Worm (Caenorhabditis elegans) whole organism, L3 larva: ENCODE results near the gene C49H3.4.

ENCODE experiments used
- R02D3.7 ChIP-seq: fragments of 150-350 bp; optimal IDR thresholded peaks from 2 replicates; lab custom pipeline; 2014; ENCODE audit warnings: missing biosample characterization, missing genetic modification characterization
- ZK546.5 ChIP-seq: sonication (generic microtip); optimal IDR thresholded peaks from 2 replicates; lab custom pipeline; 2017; ENCODE audit warnings: missing biosample characterization, missing genetic modification characterization
- aly-2 ChIP-seq: fragments of 150-350 bp; optimal IDR thresholded peaks from 2 replicates; lab custom pipeline; 2014; ENCODE audit warnings: missing biosample characterization, missing genetic modification characterization
- ama-1 ChIP-seq: fragments of 150-350 bp; optimal IDR thresholded peaks from 2 replicates; lab custom pipeline; 2018
- ceh-28 ChIP-seq: fragments of 150-350 bp; optimal IDR thresholded peaks from 2 replicates; lab custom pipeline; 2014; ENCODE audit warnings: missing biosample characterization, missing genetic modification reagents, missing genetic modification characterization
- ceh-9 ChIP-seq: sonication (generic microtip); optimal IDR thresholded peaks from 2 replicates; lab custom pipeline; 2018; ENCODE audit warnings: missing biosample characterization, missing genetic modification characterization
- daf-12 ChIP-seq: fragments of 150-350 bp; optimal IDR thresholded peaks from 2 replicates; lab custom pipeline; 2014; ENCODE audit warnings: missing biosample characterization, missing genetic modification reagents, missing genetic modification characterization
- egl-27 ChIP-seq: sonication (generic microtip); optimal IDR thresholded peaks from 4 replicates; lab custom pipeline; 2017; ENCODE audit warnings: missing biosample characterization, missing genetic modification reagents, missing genetic modification characterization
- egl-5 ChIP-seq: fragments of 150-350 bp; optimal IDR thresholded peaks from 2 replicates; lab custom pipeline; 2017; ENCODE audit warnings: missing biosample characterization, missing genetic modification reagents, missing genetic modification characterization, inconsistent platforms
- elt-1 ChIP-seq: fragments of 150-350 bp; optimal IDR thresholded peaks from 2 replicates; lab custom pipeline; 2014; ENCODE audit warnings: missing biosample characterization, missing genetic modification characterization
- elt-2 ChIP-seq: sonication (generic microtip); optimal IDR thresholded peaks from 2 replicates; lab custom pipeline; 2016; ENCODE audit warnings: missing genetic modification reagents, mild to moderate bottlenecking, missing genetic modification characterization, missing compliant biosample characterization
- elt-3 ChIP-seq, 3 experiments: fragments of 150-350 bp in 1 of 3; sonication (generic microtip) in 2 of 3; optimal IDR thresholded peaks; 2 replicates in 2 of 3; 4 replicates in 1 of 3; lab custom pipeline; 2014 to 2017; ENCODE audit warnings: missing biosample characterization in 3 of 3, missing genetic modification characterization in 3 of 3
- eor-1 ChIP-seq, 2 experiments: fragments of 150-350 bp; optimal IDR thresholded peaks; 2 replicates each; lab custom pipeline; 2014 to 2018; ENCODE audit warnings: missing biosample characterization in 2 of 2, missing genetic modification characterization in 2 of 2
- fos-1 ChIP-seq: fragments of 150-350 bp; optimal IDR thresholded peaks from 2 replicates; lab custom pipeline; 2014; ENCODE audit warnings: missing biosample characterization, missing genetic modification characterization
- hmg-11 ChIP-seq: sonication (generic microtip); optimal IDR thresholded peaks from 2 replicates; lab custom pipeline; 2016; ENCODE audit warnings: missing genetic modification characterization, missing compliant biosample characterization
- jun-1 ChIP-seq: fragments of 150-350 bp; optimal IDR thresholded peaks from 2 replicates; lab custom pipeline; 2014; ENCODE audit warnings: missing biosample characterization, missing genetic modification reagents, missing genetic modification characterization
- lin-15B ChIP-seq: fragments of 150-350 bp; optimal IDR thresholded peaks from 2 replicates; lab custom pipeline; 2014; ENCODE audit warnings: missing biosample characterization, missing genetic modification characterization
- lin-39 ChIP-seq: fragments of 150-350 bp; optimal IDR thresholded peaks from 2 replicates; lab custom pipeline; 2018; ENCODE audit warnings: missing biosample characterization, missing genetic modification reagents, missing genetic modification characterization
- lsy-12 ChIP-seq: sonication (generic microtip); optimal IDR thresholded peaks from 2 replicates; lab custom pipeline; 2016; ENCODE audit warnings: mild to moderate bottlenecking, missing genetic modification characterization, missing compliant biosample characterization
- mdl-1 ChIP-seq: fragments of 150-350 bp; optimal IDR thresholded peaks from 2 replicates; lab custom pipeline; 2014; ENCODE audit warnings: missing biosample characterization, missing genetic modification characterization
- mml-1 ChIP-seq: fragments of 150-350 bp; sonication (generic microtip); optimal IDR thresholded peaks from 3 replicates; lab custom pipeline; 2014; ENCODE audit warnings: missing biosample characterization, missing genetic modification characterization
- nfya-1 ChIP-seq: sonication (generic microtip); optimal IDR thresholded peaks from 2 replicates; lab custom pipeline; 2017; ENCODE audit warnings: missing genetic modification characterization, mild to moderate bottlenecking, missing compliant biosample characterization, antibody characterized with exemption, moderate library complexity; ENCODE audit not compliant: insufficient read depth
- nhr-23 ChIP-seq: fragments of 150-350 bp; optimal IDR thresholded peaks from 2 replicates; lab custom pipeline; 2014; ENCODE audit warnings: missing biosample characterization, missing genetic modification reagents, missing genetic modification characterization
- nhr-237 ChIP-seq: fragments of 150-350 bp; optimal IDR thresholded peaks from 2 replicates; lab custom pipeline; 2014; ENCODE audit warnings: missing biosample characterization, missing genetic modification characterization
- nhr-25 ChIP-seq: sonication (generic microtip); optimal IDR thresholded peaks from 2 replicates; lab custom pipeline; 2017; ENCODE audit warnings: missing biosample characterization, missing genetic modification characterization
- nhr-43 ChIP-seq: sonication (generic microtip); optimal IDR thresholded peaks from 2 replicates; lab custom pipeline; 2016; ENCODE audit warnings: mild to moderate bottlenecking, missing genetic modification characterization, missing compliant biosample characterization; ENCODE audit not compliant: poor library complexity, severe bottlenecking
- nhr-67 ChIP-seq: fragments of 150-350 bp; optimal IDR thresholded peaks from 2 replicates; lab custom pipeline; 2014; ENCODE audit warnings: missing biosample characterization, missing genetic modification characterization
- nhr-76 ChIP-seq: fragments of 150-350 bp; sonication (generic microtip); optimal IDR thresholded peaks from 5 replicates; lab custom pipeline; 2014; ENCODE audit warnings: missing biosample characterization, missing genetic modification characterization
- nhr-77 ChIP-seq: fragments of 150-350 bp; optimal IDR thresholded peaks from 2 replicates; lab custom pipeline; 2014; ENCODE audit warnings: missing biosample characterization, missing genetic modification characterization
- pha-4 ChIP-seq: fragments of 150-350 bp; optimal IDR thresholded peaks from 2 replicates; lab custom pipeline; 2014; ENCODE audit warnings: missing biosample characterization, missing genetic modification reagents, missing genetic modification characterization
- pqm-1 ChIP-seq: fragments of 150-350 bp; optimal IDR thresholded peaks from 2 replicates; lab custom pipeline; 2017; ENCODE audit warnings: missing biosample characterization, missing genetic modification characterization, inconsistent platforms
- sea-2 ChIP-seq: fragments of 150-350 bp; sonication (generic microtip); optimal IDR thresholded peaks from 4 replicates; lab custom pipeline; 2014; ENCODE audit warnings: missing biosample characterization, missing genetic modification reagents, missing genetic modification characterization
- skn-1 ChIP-seq: fragments of 150-350 bp; optimal IDR thresholded peaks from 2 replicates; lab custom pipeline; 2014; ENCODE audit warnings: missing biosample characterization, missing genetic modification characterization
- snpc-4 ChIP-seq: fragments of 150-350 bp; optimal IDR thresholded peaks from 2 replicates; lab custom pipeline; 2014; ENCODE audit warnings: missing biosample characterization, missing genetic modification characterization
- tbx-2 ChIP-seq: sonication (generic microtip); optimal IDR thresholded peaks from 2 replicates; lab custom pipeline; 2016; ENCODE audit warnings: mild to moderate bottlenecking, missing genetic modification characterization, missing compliant biosample characterization
- unc-39 ChIP-seq: sonication (generic microtip); optimal IDR thresholded peaks from 4 replicates; lab custom pipeline; 2017; ENCODE audit warnings: missing biosample characterization, missing genetic modification characterization
- unc-62 ChIP-seq: fragments of 150-350 bp; sonication (generic microtip); optimal IDR thresholded peaks from 4 replicates; lab custom pipeline; 2014; ENCODE audit warnings: missing biosample characterization, missing genetic modification reagents, missing genetic modification characterization
- ztf-11 ChIP-seq: fragments of 150-350 bp; optimal IDR thresholded peaks from 2 replicates; lab custom pipeline; 2014; ENCODE audit warnings: missing biosample characterization, missing genetic modification characterization
- ztf-4 ChIP-seq: fragments of 150-350 bp; optimal IDR thresholded peaks from 2 replicates; lab custom pipeline; 2014; ENCODE audit warnings: missing biosample characterization, missing genetic modification characterization

The C49H3.4 gene

ce11 chrIV:7902221-7902904 lies 12.7 kb upstream of the C49H3.4 start, which contains the start of gene arp-11:
Gene arp-11, minus strand, starts transcription at chrIV:7902271.
- TF ChIP-seq jun-1 (tag; lab: Kevin White, UChicago) (peak; percentile 69), nhr-23 (tag; lab: Kevin White, UChicago) (peak; percentile 71), nfya-1 (tag; lab: Kevin White, UChicago) (peak; percentile 90), lin-15B (tag; lab: Kevin White, UChicago) (peak; percentile 70), lin-39 (tag; lab: Kevin White, UChicago) (peak; percentile 15), nhr-43 (peak; percentile 11), pha-4 (tag; lab: Kevin White, UChicago) (peak; percentile 92), skn-1 (tag; lab: Kevin White, UChicago) (no peak), lsy-12 (peak; percentile 54), egl-5 (tag; lab: Kevin White, UChicago) (peak; percentile 61), snpc-4 (peak; percentile 53), nhr-76 (tag; lab: Kevin White, UChicago) (no peak), pqm-1 (tag; lab: Kevin White, UChicago) (peak; percentile 84), unc-39 (no peak), tbx-2 (tag; lab: Kevin White, UChicago) (no peak), hmg-11 (tag; lab: Kevin White, UChicago) (peak; percentile 49), elt-2 (tag; lab: Kevin White, UChicago) (peak; percentile 96), nhr-25 (tag; lab: Kevin White, UChicago) (peak; percentile 75), ama-1 (no peak), eor-1 (tag; optimal IDR thresholded peaks at IDR 0.05; lab: Kevin White, UChicago) (no peak)

- peak; percentile 34 for TF ChIP-seq lin-15B (tag; lab: Kevin White, UChicago)
- TF ChIP-seq lsy-12 = no peak
- TF ChIP-seq hmg-11 (tag; lab: Kevin White, UChicago) = peak; percentile 56
- TF ChIP-seq pha-4 (tag; lab: Kevin White, UChicago) = peak; percentile 0
- TF ChIP-seq nfya-1 (tag; lab: Kevin White, UChicago) = peak; percentile 68
- no peak for TF ChIP-seq elt-2 (tag; lab: Kevin White, UChicago)
- peak; percentile 4 for TF ChIP-seq skn-1 (tag; lab: Kevin White, UChicago)
- peak; percentile 25 for TF ChIP-seq lin-39 (tag; lab: Kevin White, UChicago)
These were observed 11.7 kb upstream of the C49H3.4 start, which contains the start of gene C49H3.6 for ce11 chrIV:7903359-7903758. Gene C49H3.6, plus strand, starts transcription at chrIV:7903738.

- TF ChIP-seq elt-1 (tag; lab: Kevin White, UChicago) (no peak), nhr-25 (tag; lab: Kevin White, UChicago) (no peak), aly-2 (tag; lab: Kevin White, UChicago) (no peak), daf-12 (no peak), ZK546.5 (tag; lab: Kevin White, UChicago) (no peak), lsy-12 (no peak), nhr-77 (no peak), ztf-11 (tag; lab: Kevin White, UChicago) (no peak), hmg-11 (tag; lab: Kevin White, UChicago) (no peak), nhr-237 (no peak), eor-1 (tag; optimal IDR thresholded peaks at IDR 0.05; lab: Kevin White, UChicago) (no peak), ceh-9 (tag; lab: Kevin White, UChicago) (no peak), R02D3.7 (tag; lab: Kevin White, UChicago) (no peak), elt-2 (tag; lab: Kevin White, UChicago) (no peak), jun-1 (tag; lab: Kevin White, UChicago) (no peak), elt-3 (tag; optimal IDR thresholded peaks at IDR 0.05; lab: Kevin White, UChicago) (no peak), fos-1 (tag; lab: Kevin White, UChicago) (no peak), egl-27 (tag; lab: Kevin White, UChicago) (no peak), sea-2 (GFP tag; lab: Kevin White, UChicago) (no peak)
These were observed 8.4 kb upstream of the C49H3.4 start for ce11 chrIV:7906643-7907042.

ce11 chrIV:7909455-7910141 lies 5.5 kb upstream of the C49H3.4 start:
- TF ChIP-seq lin-39 (tag; lab: Kevin White, UChicago) (peak; percentile 73), lin-15B (tag; lab: Kevin White, UChicago) (peak; percentile 1), ceh-9 (tag; lab: Kevin White, UChicago) (no peak), ceh-28 (tag; lab: Kevin White, UChicago) (no peak), nfya-1 (tag; lab: Kevin White, UChicago) (peak; percentile 35), R02D3.7 (tag; lab: Kevin White, UChicago) (no peak), ama-1 (peak; percentile 22), nhr-43 (no peak), egl-5 (tag; lab: Kevin White, UChicago) (no peak), tbx-2 (tag; lab: Kevin White, UChicago) (no peak), hmg-11 (tag; lab: Kevin White, UChicago) (peak; percentile 28), elt-3 (tag; optimal IDR thresholded peaks at IDR 0.05; lab: Kevin White, UChicago) (no peak), nhr-77 (no peak), nhr-67 (no peak), ztf-4 (tag; lab: Kevin White, UChicago) (no peak), unc-62 (GFP tag; lab: Kevin White, UChicago) (no peak), pqm-1 (tag; lab: Kevin White, UChicago) (no peak), mdl-1 (tag; lab: Kevin White, UChicago) (no peak), lsy-12 (no peak), nhr-23 (tag; lab: Kevin White, UChicago) (no peak), elt-1 (tag; lab: Kevin White, UChicago) (no peak), sea-2 (GFP tag; lab: Kevin White, UChicago) (no peak), pha-4 (tag; lab: Kevin White, UChicago) (peak; percentile 35), unc-39 (no peak), aly-2 (tag; lab: Kevin White, UChicago) (no peak), mml-1 (tag; lab: Kevin White, UChicago) (no peak), nhr-25 (tag; lab: Kevin White, UChicago) (no peak), snpc-4 (no peak)
